Fruit fly (Drosophila melanogaster): ENCODE results near the gene CG32454.
"Not testable (repeated sequence)": the region's sequence is repeated elsewhere in the genome, so short reads cannot be mapped to it uniquely, and the experiment has no call there.

CG32454 gene

DNA sequence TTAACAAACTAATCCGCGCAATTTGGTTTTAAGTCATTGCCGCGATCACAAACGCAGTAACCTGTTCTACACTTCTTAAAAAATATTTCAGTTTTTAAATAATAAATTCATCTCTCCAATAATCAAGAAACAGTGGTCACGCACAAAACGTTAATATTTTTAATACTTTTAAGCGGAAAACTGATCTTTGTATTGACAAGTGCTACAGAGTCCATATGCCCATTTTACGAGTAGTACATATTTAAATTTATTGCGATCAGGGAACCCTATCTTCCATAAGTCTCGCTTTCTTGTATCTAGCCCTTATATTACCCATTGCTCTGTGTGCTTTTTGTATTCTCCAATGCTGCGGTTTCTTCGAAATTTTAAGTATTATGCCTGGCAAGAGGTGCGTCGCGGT is at the start of gene CG32454:
CG32454 (plus strand) TSS at position 301 of the 400 bp plus-strand sequence.
- TF ChIP-seq usp (GFP tag; optimal IDR thresholded peaks at IDR 0.05) = no peak
- no peak for TF ChIP-seq Hr83 (GFP tag; optimal IDR thresholded peaks at IDR 0.05; ENCODE audit: poor library complexity, severe bottlenecking)
- TF ChIP-seq sv (GFP tag; optimal IDR thresholded peaks at IDR 0.05) = no peak
- no peak for TF ChIP-seq Sp1 (GFP tag; optimal IDR thresholded peaks at IDR 0.05)
- no peak for TF ChIP-seq rgr (GFP tag; optimal IDR thresholded peaks at IDR 0.05)
- no peak for TF ChIP-seq jim (GFP tag; optimal IDR thresholded peaks at IDR 0.05)
- no peak for TF ChIP-seq woc (GFP tag; optimal IDR thresholded peaks at IDR 0.05)
- no peak for TF ChIP-seq GATAd (GFP tag; optimal IDR thresholded peaks at IDR 0.05)
- TF ChIP-seq h (GFP tag; optimal IDR thresholded peaks at IDR 0.05) = no peak
- no peak for TF ChIP-seq dmrt93B (GFP tag; optimal IDR thresholded peaks at IDR 0.05)
- TF ChIP-seq Rel (GFP tag; optimal IDR thresholded peaks at IDR 0.05) = no peak
- TF ChIP-seq Rel (tag; optimal IDR thresholded peaks at IDR 0.05) = no peak

DNA sequence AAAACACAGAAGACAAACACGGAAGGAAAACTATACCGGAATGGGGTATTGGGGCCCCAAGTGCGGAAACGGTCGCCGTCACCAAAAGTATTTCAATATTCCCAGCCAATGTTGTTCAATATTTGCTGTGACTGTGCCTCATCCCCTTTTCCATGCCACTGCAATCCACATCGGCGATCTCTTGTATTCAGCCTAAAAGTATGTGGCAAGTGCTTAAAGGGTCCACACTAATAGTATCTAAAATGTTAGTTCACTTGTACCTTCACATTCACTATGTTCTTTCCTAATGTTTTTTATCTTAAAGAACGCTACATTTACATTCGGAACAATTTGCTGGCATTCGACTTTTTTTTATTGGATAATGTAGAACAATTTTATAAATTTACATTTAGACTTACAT is 48.6 kb upstream of the CG32454 start:
- TF ChIP-seq Abd-B (GFP tag; optimal IDR thresholded peaks at IDR 0.05) = no peak
- TF ChIP-seq CG32264 (GFP tag; optimal IDR thresholded peaks at IDR 0.05) = no peak

DNA sequence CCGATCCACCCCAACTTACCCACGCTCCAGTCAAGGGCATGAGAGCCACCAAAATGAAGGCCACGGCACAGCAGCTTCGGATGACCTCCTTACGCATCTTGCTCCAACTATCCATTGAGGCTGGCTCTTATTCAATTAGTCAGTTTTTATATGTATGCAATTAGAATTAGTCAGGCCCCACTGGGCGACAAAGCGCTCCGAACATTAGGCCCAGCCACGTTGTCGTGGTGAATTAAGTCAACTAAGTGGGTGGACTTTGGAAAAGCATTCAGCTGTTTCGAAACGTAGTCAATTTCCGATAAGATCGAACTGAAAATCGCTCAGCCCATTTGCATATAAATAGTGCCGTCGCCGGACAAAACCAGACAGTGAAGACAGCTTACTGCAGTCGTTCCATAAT is 42.6 kb upstream of the CG32454 start, which contains the start of the genes CG14455 and CG14456:
CG14455 (minus strand) TSS at position 101 of the 400 bp plus-strand sequence.
CG14456 (plus strand) TSS at position 236 of the 400 bp plus-strand sequence.
- TF ChIP-seq usp (GFP tag; optimal IDR thresholded peaks at IDR 0.05) (no peak), dl (GFP tag; optimal IDR thresholded peaks at IDR 0.05; ENCODE audit: insufficient read depth in 1 of 2, partially characterized antibody in 2 of 2) (no peak), brk (GFP tag; optimal IDR thresholded peaks at IDR 0.05) (no peak), Abd-B (GFP tag; optimal IDR thresholded peaks at IDR 0.05) (no peak), woc (GFP tag; optimal IDR thresholded peaks at IDR 0.05) (no peak), fru (GFP tag; optimal IDR thresholded peaks at IDR 0.05) (no peak), Rel (GFP tag; optimal IDR thresholded peaks at IDR 0.05) (no peak), Rel (tag; optimal IDR thresholded peaks at IDR 0.05) (no peak), h (GFP tag; optimal IDR thresholded peaks at IDR 0.05) (no peak)

DNA sequence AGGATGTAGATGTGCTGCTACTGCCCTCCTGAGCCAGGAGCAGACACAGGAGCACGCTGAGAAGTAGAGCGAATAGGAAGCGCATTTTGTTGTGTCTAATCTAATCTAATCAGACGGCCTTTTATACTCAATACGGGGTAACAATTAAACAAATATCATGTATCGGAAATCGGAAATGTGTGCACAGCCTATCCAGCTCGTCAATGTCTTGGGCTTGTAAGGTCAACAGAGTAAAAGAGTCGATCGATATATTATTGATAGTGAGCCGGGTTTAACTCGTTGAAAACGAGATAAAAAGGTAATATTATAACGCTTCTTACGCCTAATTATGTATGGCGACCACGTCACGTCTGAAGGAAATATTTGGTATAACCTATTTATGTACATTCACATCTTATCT is 37.1 kb upstream of the CG32454 start, which contains the start of gene CG14454:
CG14454 (minus strand) TSS at position 101 of the 400 bp plus-strand sequence.
- TF ChIP-seq GATAd, Jra, fru (GFP tag; optimal IDR thresholded peaks at IDR 0.05): not testable (repeated sequence)

DNA sequence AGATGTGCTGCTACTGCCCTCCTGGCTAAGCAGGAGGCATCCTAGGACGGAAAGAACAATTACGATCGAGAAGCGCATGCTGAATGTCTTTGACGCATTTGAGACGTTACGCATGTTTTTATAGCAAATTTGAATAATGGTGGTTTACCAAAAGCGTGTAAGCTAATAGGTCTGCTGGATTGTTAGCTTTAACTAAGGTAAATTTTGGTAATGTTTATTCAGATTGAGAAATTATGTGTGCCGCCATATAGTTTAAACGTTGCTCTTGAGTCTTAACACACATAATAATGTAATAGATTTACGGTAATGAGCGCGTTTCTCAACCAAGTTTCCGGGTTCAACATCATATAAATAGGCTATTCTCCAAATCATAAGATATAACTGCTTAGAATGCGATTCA is 35.9 kb upstream of the CG32454 start, which contains the start of the genes CG12546 and CG14453:
CG12546 (minus strand) TSS at position 101 of the 400 bp plus-strand sequence.
CG14453 (plus strand) TSS at position 372 of the 400 bp plus-strand sequence.
- no peak for TF ChIP-seq sv (GFP tag; optimal IDR thresholded peaks at IDR 0.05)

DNA sequence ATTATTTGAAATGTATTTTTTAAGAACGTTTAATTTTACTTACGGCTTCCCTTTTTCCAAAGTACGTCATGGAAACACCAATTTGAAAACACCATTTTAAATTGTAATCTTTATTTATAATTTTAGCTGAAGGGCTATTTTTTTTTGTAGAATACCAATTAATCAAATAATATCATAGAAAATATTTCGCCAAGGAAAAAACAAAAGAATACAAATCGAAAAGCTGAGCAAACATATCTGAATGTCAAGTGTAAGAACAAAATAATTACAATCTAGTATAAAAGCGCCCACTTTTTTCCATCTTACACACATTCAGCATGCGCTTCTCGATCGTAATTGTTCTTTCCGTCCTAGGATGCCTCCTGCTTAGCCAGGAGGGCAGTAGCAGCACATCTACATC is 33.9 kb upstream of the CG32454 start, which contains the start of gene CG14452:
CG14452 (plus strand) TSS at position 301 of the 400 bp plus-strand sequence.
- no peak for TF ChIP-seq lola (GFP tag; optimal IDR thresholded peaks at IDR 0.05)
- TF ChIP-seq pan (optimal IDR thresholded peaks at IDR 0.05) = no peak

DNA sequence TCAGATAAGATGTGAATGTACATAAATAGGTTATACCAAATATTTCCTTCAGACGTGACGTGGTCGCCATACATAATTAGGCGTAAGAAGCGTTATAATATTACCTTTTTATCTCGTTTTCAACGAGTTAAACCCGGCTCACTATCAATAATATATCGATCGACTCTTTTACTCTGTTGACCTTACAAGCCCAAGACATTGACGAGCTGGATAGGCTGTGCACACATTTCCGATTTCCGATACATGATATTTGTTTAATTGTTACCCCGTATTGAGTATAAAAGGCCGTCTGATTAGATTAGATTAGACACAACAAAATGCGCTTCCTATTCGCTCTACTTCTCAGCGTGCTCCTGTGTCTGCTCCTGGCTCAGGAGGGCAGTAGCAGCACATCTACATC is 32.6 kb upstream of the CG32454 start, which contains the start of gene CG32453:
CG32453 (plus strand) TSS at position 301 of the 400 bp plus-strand sequence.
- TF ChIP-seq CrebA (GFP tag; optimal IDR thresholded peaks at IDR 0.05; ENCODE audit: borderline replicate concordance); CG9705 (GFP tag; optimal IDR thresholded peaks at IDR 0.05); br (GFP tag; optimal IDR thresholded peaks at IDR 0.05): not testable (repeated sequence)

DNA sequence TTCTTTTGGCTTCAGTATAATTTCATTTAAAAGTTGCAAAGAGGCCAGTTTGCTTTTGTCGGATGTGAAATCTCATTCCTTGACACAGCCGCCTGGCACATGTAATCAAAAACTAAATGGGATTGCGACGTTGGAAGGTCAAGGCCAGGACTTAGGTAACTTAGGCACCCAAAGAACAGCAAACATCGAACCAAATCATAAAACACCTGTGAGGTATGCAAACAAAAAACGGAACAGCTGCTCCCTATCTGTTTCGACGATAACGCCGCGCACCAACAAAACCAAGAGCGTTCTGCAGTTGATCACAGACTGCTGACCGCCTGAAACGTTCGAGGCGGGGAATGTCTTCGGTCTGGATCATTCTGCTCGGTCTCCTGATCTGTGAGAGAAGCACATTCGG is 30.4 kb upstream of the CG32454 start, which contains the start of gene CG45116:
CG45116 (plus strand) TSS at position 301 of the 400 bp plus-strand sequence.
- no peak for TF ChIP-seq GATAd (GFP tag; optimal IDR thresholded peaks at IDR 0.05)
- no peak for TF ChIP-seq CG9705 (GFP tag; optimal IDR thresholded peaks at IDR 0.05)
- no peak for TF ChIP-seq brk (GFP tag; optimal IDR thresholded peaks at IDR 0.05)
- TF ChIP-seq sage (GFP tag; optimal IDR thresholded peaks at IDR 0.05) = no peak
- no peak for TF ChIP-seq CG32264 (GFP tag; optimal IDR thresholded peaks at IDR 0.05)
- TF ChIP-seq sv (GFP tag; optimal IDR thresholded peaks at IDR 0.05) = no peak

Measured in whole organism, wandering third instar larva.